Worm (Caenorhabditis elegans) whole organism, L1 larva: ENCODE results near the gene glb-20.

Experiments
- aha-1 ChIP-seq: fragments of 150-350 bp; optimal IDR thresholded peaks from 2 replicates; lab custom pipeline; 2014; ENCODE audit warnings: missing biosample characterization, missing genetic modification characterization
- alr-1 ChIP-seq: fragments of 200-800 bp; sonication (Bioruptor generic); optimal IDR thresholded peaks from 2 replicates; lab custom pipeline; 2018; ENCODE audit warnings: borderline replicate concordance, mild to moderate bottlenecking, missing genetic modification characterization, missing compliant biosample characterization
- aly-2 ChIP-seq: fragments of 150-350 bp; optimal IDR thresholded peaks from 2 replicates; lab custom pipeline; 2014; ENCODE audit warnings: missing biosample characterization, missing genetic modification characterization
- ama-1 ChIP-seq: fragments of 150-350 bp; optimal IDR thresholded peaks from 2 replicates; lab custom pipeline; 2014
- blmp-1 ChIP-seq: fragments of 150-350 bp; optimal IDR thresholded peaks from 2 replicates; lab custom pipeline; 2014; ENCODE audit warnings: missing biosample characterization, missing genetic modification characterization
- ceh-63 ChIP-seq: fragments of 200-800 bp; sonication (Bioruptor generic); optimal IDR thresholded peaks from 2 replicates; lab custom pipeline; 2018; ENCODE audit warnings: mild to moderate bottlenecking, missing genetic modification characterization, missing compliant biosample characterization
- ceh-8 ChIP-seq: fragments of 200-800 bp; sonication (Bioruptor generic); optimal IDR thresholded peaks from 2 replicates; lab custom pipeline; 2018; ENCODE audit warnings: mild to moderate bottlenecking, missing genetic modification characterization, moderate library complexity, missing compliant biosample characterization
- ceh-90 ChIP-seq: sonication (generic microtip); optimal IDR thresholded peaks from 2 replicates; lab custom pipeline; 2016; ENCODE audit warnings: missing genetic modification characterization, missing compliant biosample characterization
- dpl-1 ChIP-seq, 3 experiments: fragments of 150-350 bp in 2 of 3; sonication (generic microtip) in 1 of 3; optimal IDR thresholded peaks; 2 replicates each; lab custom pipeline; 2014 to 2017; ENCODE audit warnings: missing biosample characterization in 3 of 3, missing genetic modification characterization in 3 of 3, missing genetic modification reagents in 3 of 3
- dsc-1 ChIP-seq: sonication (generic microtip); optimal IDR thresholded peaks from 2 replicates; lab custom pipeline; 2016; ENCODE audit warnings: mild to moderate bottlenecking, missing genetic modification characterization, missing compliant biosample characterization
- efl-1 ChIP-seq, 4 experiments: fragments of 150-350 bp; optimal IDR thresholded peaks in 3 of 4; peaks in 1 of 4; 1 replicate in 1 of 4; 2 replicates in 3 of 4; lab custom pipeline; 2014; ENCODE audit warnings: missing biosample characterization in 2 of 4, missing genetic modification characterization in 2 of 4, missing genetic modification reagents in 2 of 4
- efl-3 ChIP-seq: fragments of 200-800 bp; sonication (Bioruptor generic); optimal IDR thresholded peaks from 2 replicates; lab custom pipeline; 2018; ENCODE audit warnings: mild to moderate bottlenecking, missing genetic modification characterization, missing compliant biosample characterization
- elt-2 ChIP-seq: sonication (generic microtip); optimal IDR thresholded peaks from 2 replicates; lab custom pipeline; 2016; ENCODE audit warnings: missing genetic modification characterization, mild to moderate bottlenecking, inconsistent platforms, missing compliant biosample characterization, missing genetic modification reagents
- fkh-8 ChIP-seq: sonication (generic microtip); optimal IDR thresholded peaks from 2 replicates; lab custom pipeline; 2016; ENCODE audit warnings: mild to moderate bottlenecking, missing genetic modification characterization, missing compliant biosample characterization
- grh-1 ChIP-seq: fragments of 200-800 bp; sonication (Bioruptor generic); IDR thresholded peaks from 2 replicates; pipeline ENCODE4 v1.3.6; 2022; ENCODE audit warnings: missing genetic modification reagents, missing genetic modification characterization, missing compliant biosample characterization
- hlh-17 ChIP-seq: fragments of 200-800 bp; sonication (Bioruptor generic); optimal IDR thresholded peaks from 2 replicates; lab custom pipeline; 2018; ENCODE audit warnings: missing genetic modification characterization, mild to moderate bottlenecking, missing compliant biosample characterization, moderate library complexity, borderline replicate concordance
- irx-1 ChIP-seq: sonication (generic microtip); optimal IDR thresholded peaks from 2 replicates; lab custom pipeline; 2016; ENCODE audit warnings: missing genetic modification characterization, missing compliant biosample characterization
- isw-1 ChIP-seq: fragments of 200-800 bp; sonication (Bioruptor generic); IDR thresholded peaks from 2 replicates; pipeline ENCODE4 v1.3.6; 2022; ENCODE audit warnings: missing genetic modification characterization, missing compliant biosample characterization
- jun-1 ChIP-seq: fragments of 150-350 bp; optimal IDR thresholded peaks from 2 replicates; lab custom pipeline; 2014; ENCODE audit warnings: missing biosample characterization, missing genetic modification reagents, missing genetic modification characterization
- lin-14 ChIP-seq: fragments of 200-800 bp; sonication (Bioruptor generic); optimal IDR thresholded peaks from 2 replicates; lab custom pipeline; 2018; ENCODE audit warnings: mild to moderate bottlenecking, missing genetic modification characterization, moderate library complexity, missing compliant biosample characterization
- lin-35 ChIP-seq, 2 experiments: fragments of 150-350 bp; optimal IDR thresholded peaks; 2 replicates each; lab custom pipeline; 2014; ENCODE audit warnings: missing biosample characterization in 2 of 2, missing genetic modification characterization in 2 of 2, missing genetic modification reagents in 2 of 2
- lin-39 ChIP-seq: fragments of 150-350 bp; optimal IDR thresholded peaks from 2 replicates; lab custom pipeline; 2014; ENCODE audit warnings: missing biosample characterization, missing genetic modification reagents, missing genetic modification characterization
- lsy-2 ChIP-seq, 2 experiments: fragments of 150-350 bp; optimal IDR thresholded peaks; 2 replicates each; lab custom pipeline; 2014; ENCODE audit warnings: missing biosample characterization in 2 of 2, missing genetic modification characterization in 2 of 2
- mab-9 ChIP-seq: fragments of 200-800 bp; sonication (Bioruptor generic); IDR thresholded peaks from 2 replicates; pipeline ENCODE4 v1.3.6; 2022; ENCODE audit warnings: missing genetic modification reagents, missing genetic modification characterization, missing compliant biosample characterization
- mef-2 ChIP-seq: fragments of 150-350 bp; optimal IDR thresholded peaks from 2 replicates; lab custom pipeline; 2014; ENCODE audit warnings: missing biosample characterization, missing genetic modification characterization
- mep-1 ChIP-seq: fragments of 150-350 bp; optimal IDR thresholded peaks from 2 replicates; lab custom pipeline; 2014; ENCODE audit warnings: missing biosample characterization, missing genetic modification characterization
- nhr-11 ChIP-seq: fragments of 150-350 bp; optimal IDR thresholded peaks from 2 replicates; lab custom pipeline; 2014; ENCODE audit warnings: missing biosample characterization, missing genetic modification characterization
- nhr-237 ChIP-seq: fragments of 150-350 bp; optimal IDR thresholded peaks from 2 replicates; lab custom pipeline; 2014; ENCODE audit warnings: missing biosample characterization, missing genetic modification characterization
- nhr-28 ChIP-seq: fragments of 150-350 bp; optimal IDR thresholded peaks from 2 replicates; lab custom pipeline; 2014; ENCODE audit warnings: missing biosample characterization, missing genetic modification characterization
- nhr-71 ChIP-seq: sonication (generic microtip); optimal IDR thresholded peaks from 2 replicates; lab custom pipeline; 2016; ENCODE audit warnings: mild to moderate bottlenecking, missing genetic modification characterization, moderate library complexity, missing compliant biosample characterization
- nhr-77 ChIP-seq: fragments of 150-350 bp; optimal IDR thresholded peaks from 2 replicates; lab custom pipeline; 2014; ENCODE audit warnings: missing biosample characterization, missing genetic modification characterization
- nhr-84 ChIP-seq: sonication (generic microtip); optimal IDR thresholded peaks from 2 replicates; lab custom pipeline; 2017; ENCODE audit warnings: missing biosample characterization, missing genetic modification characterization
- nhr-85 ChIP-seq: sonication (generic microtip); peaks from one replicate; lab custom pipeline; 2016; ENCODE audit warnings: missing genetic modification characterization, inconsistent platforms, missing compliant biosample characterization
- nhr-90 ChIP-seq: sonication (generic microtip); optimal IDR thresholded peaks from 2 replicates; lab custom pipeline; 2016; ENCODE audit warnings: mild to moderate bottlenecking, missing genetic modification characterization, missing compliant biosample characterization; ENCODE audit not compliant: poor library complexity
- pag-3 ChIP-seq: sonication (generic microtip); optimal IDR thresholded peaks from 2 replicates; lab custom pipeline; 2017; ENCODE audit warnings: missing genetic modification characterization, mild to moderate bottlenecking, missing compliant biosample characterization, antibody characterized with exemption, borderline replicate concordance; ENCODE audit not compliant: insufficient read depth
- pqm-1 ChIP-seq: sonication (generic microtip); optimal IDR thresholded peaks from 3 replicates; lab custom pipeline; 2017; ENCODE audit warnings: missing biosample characterization, missing genetic modification characterization
- snpc-4 ChIP-seq: fragments of 150-350 bp; optimal IDR thresholded peaks from 2 replicates; lab custom pipeline; 2014; ENCODE audit warnings: missing biosample characterization, missing genetic modification characterization
- snu-23 ChIP-seq: sonication (generic microtip); optimal IDR thresholded peaks from 2 replicates; lab custom pipeline; 2016; ENCODE audit warnings: missing genetic modification characterization, missing compliant biosample characterization
- sox-4 ChIP-seq: sonication (generic microtip); optimal IDR thresholded peaks from 2 replicates; lab custom pipeline; 2016; ENCODE audit warnings: missing genetic modification characterization, missing compliant biosample characterization
- sup-37 ChIP-seq: fragments of 200-800 bp; sonication (Bioruptor generic); optimal IDR thresholded peaks from 2 replicates; lab custom pipeline; 2018; ENCODE audit warnings: mild to moderate bottlenecking, missing genetic modification characterization, missing compliant biosample characterization
- swsn-7 ChIP-seq: sonication (generic microtip); optimal IDR thresholded peaks from 2 replicates; lab custom pipeline; 2016; ENCODE audit warnings: missing genetic modification characterization, missing compliant biosample characterization
- tbx-2 ChIP-seq: sonication (generic microtip); optimal IDR thresholded peaks from 2 replicates; lab custom pipeline; 2016; ENCODE audit warnings: missing genetic modification characterization, missing compliant biosample characterization
- tlp-1 ChIP-seq: fragments of 150-350 bp; optimal IDR thresholded peaks from 2 replicates; lab custom pipeline; 2014; ENCODE audit warnings: missing biosample characterization, missing genetic modification characterization
- unc-130 ChIP-seq: fragments of 150-350 bp; optimal IDR thresholded peaks from 2 replicates; lab custom pipeline; 2017; ENCODE audit warnings: missing biosample characterization, missing genetic modification characterization, inconsistent platforms
- unc-62 ChIP-seq: fragments of 150-350 bp; optimal IDR thresholded peaks from 2 replicates; lab custom pipeline; 2014; ENCODE audit warnings: missing biosample characterization, missing genetic modification reagents, missing genetic modification characterization
- unc-86 ChIP-seq: sonication (generic microtip); optimal IDR thresholded peaks from 2 replicates; lab custom pipeline; 2016; ENCODE audit warnings: missing genetic modification characterization, missing compliant biosample characterization
- xbp-1 ChIP-seq: sonication (generic microtip); optimal IDR thresholded peaks from 2 replicates; lab custom pipeline; 2016; ENCODE audit warnings: missing genetic modification characterization, missing compliant biosample characterization
- zag-1 ChIP-seq: fragments of 150-350 bp; optimal IDR thresholded peaks from 2 replicates; lab custom pipeline; 2014; ENCODE audit warnings: missing biosample characterization, missing genetic modification characterization
- zip-4 ChIP-seq: fragments of 200-800 bp; sonication (Bioruptor generic); optimal IDR thresholded peaks from 2 replicates; lab custom pipeline; 2018; ENCODE audit warnings: mild to moderate bottlenecking, missing genetic modification characterization, moderate library complexity, missing compliant biosample characterization
- ztf-11 ChIP-seq, 2 experiments: sonication (generic microtip); optimal IDR thresholded peaks; 2 replicates each; lab custom pipeline; 2016 to 2017; ENCODE audit warnings: missing genetic modification characterization in 2 of 2, missing biosample characterization in 1 of 2, missing compliant biosample characterization in 1 of 2
- ztf-4 ChIP-seq: fragments of 150-350 bp; optimal IDR thresholded peaks from 2 replicates; lab custom pipeline; 2014; ENCODE audit warnings: missing biosample characterization, missing genetic modification characterization

The glb-20 gene

ce11 chrX:13544544-13545021 is 11.4 kb downstream of the glb-20 start (continued):
- TF ChIP-seq unc-130 (tag; lab: Kevin White, UChicago) = no peak
- no peak for TF ChIP-seq hlh-17
- no peak for TF ChIP-seq tlp-1 (tag; lab: Kevin White, UChicago)
- TF ChIP-seq ztf-4 = no peak
- no peak for TF ChIP-seq efl-1 (optimal IDR thresholded peaks at IDR 0.05; lab: Kevin White, UChicago)
- TF ChIP-seq efl-1 (GFP tag; optimal IDR thresholded peaks at IDR 0.05 in 1 of 2; lab: Kevin White, UChicago) = peak in 1 of 2 experiments; percentile 73
- no peak for TF ChIP-seq alr-1 (tag; lab: Kevin White, UChicago)
- TF ChIP-seq pag-3 (tag; lab: Kevin White, UChicago) = no peak
- TF ChIP-seq nhr-11 = no peak
- no peak for TF ChIP-seq ceh-63 (GFP tag; lab: Kevin White, UChicago)
- TF ChIP-seq grh-1 (GFP tag; lab: Robert Waterston, UW) = no peak
- TF ChIP-seq sup-37 = no peak
- TF ChIP-seq lin-14 (GFP tag; lab: Kevin White, UChicago) = peak; percentile 39
- no peak for TF ChIP-seq efl-3 (GFP tag; lab: Kevin White, UChicago)
- TF ChIP-seq isw-1 (GFP tag; lab: Robert Waterston, UW) = no peak
- no peak for TF ChIP-seq swsn-7 (tag; lab: Kevin White, UChicago)
- no peak for TF ChIP-seq nhr-84 (tag; lab: Kevin White, UChicago)
- no peak for TF ChIP-seq sox-4 (tag; lab: Kevin White, UChicago)
- TF ChIP-seq tbx-2 = no peak
- TF ChIP-seq ceh-90 (tag; lab: Kevin White, UChicago) = no peak
- peak; percentile 12 for TF ChIP-seq nhr-71
- TF ChIP-seq mep-1 (tag; lab: Kevin White, UChicago) = no peak
- TF ChIP-seq mef-2 = no peak
- TF ChIP-seq nhr-90 = peak; percentile 22
- TF ChIP-seq lin-39 (tag; lab: Kevin White, UChicago) = no peak
- TF ChIP-seq fkh-8 (tag; lab: Kevin White, UChicago) = no peak
- peak; percentile 33 for TF ChIP-seq unc-86
- TF ChIP-seq zip-4 (GFP tag; lab: Kevin White, UChicago) = no peak
- no peak for TF ChIP-seq irx-1 (tag; lab: Kevin White, UChicago)
- TF ChIP-seq zag-1 (tag; lab: Kevin White, UChicago) = no peak
- no peak for TF ChIP-seq snu-23
- TF ChIP-seq aha-1 (tag; lab: Kevin White, UChicago) = no peak
- no peak for TF ChIP-seq dpl-1 (GFP tag; optimal IDR thresholded peaks at IDR 0.05; lab: Kevin White, UChicago)
- no peak for TF ChIP-seq elt-2 (tag; lab: Kevin White, UChicago)
- peak; percentile 68 for TF ChIP-seq ama-1
- no peak for TF ChIP-seq nhr-237 (tag; lab: Kevin White, UChicago)
- no peak for TF ChIP-seq xbp-1 (tag; lab: Kevin White, UChicago)
- no peak for TF ChIP-seq nhr-28 (tag; lab: Kevin White, UChicago)

ce11 chrX:13543350-13543749 is 12.6 kb downstream of the glb-20 start:
- peak in 1 of 2 experiments; percentile 2 for TF ChIP-seq lsy-2 (tag; optimal IDR thresholded peaks at IDR 0.05; lab: Kevin White, UChicago)
- TF ChIP-seq lin-35 (GFP tag; optimal IDR thresholded peaks at IDR 0.05; lab: Kevin White, UChicago) = peak in 1 of 2 experiments; percentile 8
- no peak for TF ChIP-seq lin-14 (GFP tag; lab: Kevin White, UChicago)
- TF ChIP-seq, all 84 proteins: peak for 2

DNA sequence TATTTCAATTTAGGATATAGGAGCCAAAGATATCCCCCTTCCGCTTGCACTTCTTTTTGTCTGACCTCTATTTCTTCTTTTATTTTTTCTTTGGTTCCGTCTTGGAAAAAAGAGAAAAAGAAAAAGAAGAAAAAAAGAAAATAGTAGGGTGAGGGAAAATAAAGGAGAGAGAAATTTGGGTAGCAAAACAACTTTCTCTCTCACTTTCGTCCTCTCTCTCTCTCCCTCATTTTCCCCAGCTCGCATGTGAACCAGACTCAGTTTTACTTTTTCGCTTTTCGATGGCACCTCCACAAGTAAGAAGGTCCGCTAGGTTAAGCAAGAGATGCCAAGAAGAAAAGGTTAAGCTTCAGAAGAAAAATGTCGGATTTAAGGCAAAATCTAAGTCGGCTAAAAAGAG is 13.2 kb downstream of the glb-20 start:
- TF ChIP-seq lin-35 (GFP tag; optimal IDR thresholded peaks at IDR 0.05; lab: Kevin White, UChicago) (no peak), ztf-11 (tag; optimal IDR thresholded peaks at IDR 0.05; lab: Kevin White, UChicago) (no peak), isw-1 (GFP tag; lab: Robert Waterston, UW) (no peak), unc-62 (no peak), blmp-1 (tag; lab: Kevin White, UChicago) (peak; percentile 73), mef-2 (no peak), aha-1 (tag; lab: Kevin White, UChicago) (no peak), nhr-77 (tag; lab: Kevin White, UChicago) (no peak), aly-2 (no peak), snpc-4 (no peak), lin-14 (GFP tag; lab: Kevin White, UChicago) (peak; percentile 76), zag-1 (tag; lab: Kevin White, UChicago) (no peak), pqm-1 (no peak), mab-9 (GFP tag; lab: Robert Waterston, UW) (no peak), jun-1 (tag; lab: Kevin White, UChicago) (no peak), nhr-237 (tag; lab: Kevin White, UChicago) (no peak), snu-23 (peak; percentile 20), nhr-85 (tag; lab: Kevin White, UChicago) (no peak), ceh-8 (GFP tag; lab: Kevin White, UChicago) (no peak), dsc-1 (tag; lab: Kevin White, UChicago) (no peak), elt-2 (tag; lab: Kevin White, UChicago) (no peak)
